Fruit fly (Drosophila melanogaster) whole organism, embryonic: Measurements from ENCODE around the gene NANS.
A peak's percentile ranks its signal among the peaks of the same experiment; 100 is the strongest.

Source experiments
- Aef1 ChIP-seq: fragments of 200-800 bp; sonication (Bioruptor generic); IDR thresholded peaks from 3 replicates; pipeline ENCODE4 v1.3.6; 2022; ENCODE audit warnings: missing biosample characterization, missing genetic modification characterization
- BEAF-32 ChIP-seq: fragments of 200-800 bp; sonication (Bioruptor generic); optimal IDR thresholded peaks from 3 replicates; lab custom pipeline; 2017; ENCODE audit warnings: missing biosample characterization, missing genetic modification characterization, mild to moderate bottlenecking, moderate library complexity, missing genetic modification reagents
- Bteb2 ChIP-seq: fragments of 200-800 bp; sonication (Bioruptor generic); optimal IDR thresholded peaks from 2 replicates; lab custom pipeline; 2016; ENCODE audit warnings: missing biosample characterization, missing genetic modification characterization
- CG10209 ChIP-seq: fragments of 200-800 bp; sonication (Bioruptor generic); optimal IDR thresholded peaks from 3 replicates; lab custom pipeline; 2017; ENCODE audit warnings: missing biosample characterization, mild to moderate bottlenecking, missing genetic modification characterization, missing genetic modification reagents
- CG10321 ChIP-seq: fragments of 200-800 bp; sonication (Bioruptor generic); IDR thresholded peaks from 2 replicates; pipeline ENCODE4 v1.3.6; 2022; ENCODE audit warnings: missing biosample characterization, missing genetic modification characterization
- CG10366 ChIP-seq: fragments of 200-800 bp; sonication (Bioruptor generic); IDR thresholded peaks from 2 replicates; pipeline ENCODE4 v1.3.6; 2022; ENCODE audit warnings: missing biosample characterization, missing genetic modification characterization
- CG12769 ChIP-seq: fragments of 200-800 bp; sonication (Bioruptor generic); optimal IDR thresholded peaks from 2 replicates; lab custom pipeline; 2019; ENCODE audit warnings: missing biosample characterization, mild to moderate bottlenecking, missing genetic modification characterization, moderate library complexity
- CG12942 ChIP-seq: fragments of 200-800 bp; sonication (Bioruptor generic); optimal IDR thresholded peaks from 3 replicates; lab custom pipeline; 2016; ENCODE audit warnings: missing biosample characterization, missing genetic modification characterization
- CG18599 ChIP-seq: fragments of 200-800 bp; sonication (Bioruptor generic); optimal IDR thresholded peaks from 3 replicates; lab custom pipeline; 2017; ENCODE audit warnings: missing biosample characterization, missing genetic modification characterization, mild to moderate bottlenecking, moderate library complexity, missing genetic modification reagents
- CG2116 ChIP-seq: fragments of 200-800 bp; sonication (Bioruptor generic); optimal IDR thresholded peaks from 3 replicates; lab custom pipeline; 2018; ENCODE audit warnings: missing biosample characterization, mild to moderate bottlenecking, missing genetic modification characterization
- CG2120 ChIP-seq: fragments of 200-800 bp; sonication (Bioruptor generic); optimal IDR thresholded peaks from 3 replicates; lab custom pipeline; 2016; ENCODE audit warnings: missing biosample characterization, missing genetic modification characterization
- CG32767 ChIP-seq: fragments of 200-800 bp; sonication (Bioruptor generic); IDR thresholded peaks from 2 replicates; pipeline ENCODE4 v1.3.6; 2022; ENCODE audit warnings: missing biosample characterization, missing genetic modification characterization
- CG33213 ChIP-seq: fragments of 200-800 bp; sonication (Bioruptor generic); optimal IDR thresholded peaks from 3 replicates; lab custom pipeline; 2016; ENCODE audit warnings: missing biosample characterization, missing genetic modification characterization
- CG34376 ChIP-seq: fragments of 200-800 bp; sonication (Bioruptor generic); optimal IDR thresholded peaks from 2 replicates; lab custom pipeline; 2018; ENCODE audit warnings: missing biosample characterization, mild to moderate bottlenecking, missing genetic modification characterization
- CG34422 ChIP-seq: fragments of 200-800 bp; sonication (Bioruptor generic); IDR thresholded peaks from 3 replicates; pipeline ENCODE4 v1.3.6; 2022; ENCODE audit warnings: missing biosample characterization, missing genetic modification characterization
- CG3838 ChIP-seq: fragments of 200-800 bp; sonication (Bioruptor generic); optimal IDR thresholded peaks from 3 replicates; lab custom pipeline; 2016; ENCODE audit warnings: missing biosample characterization, missing genetic modification characterization
- CG3847 ChIP-seq: fragments of 200-800 bp; sonication (Bioruptor generic); IDR thresholded peaks from 2 replicates; pipeline ENCODE4 v1.3.6; 2022; ENCODE audit warnings: missing biosample characterization, missing genetic modification characterization
- CG4282 ChIP-seq: fragments of 200-800 bp; sonication (Bioruptor generic); optimal IDR thresholded peaks from 2 replicates; lab custom pipeline; 2016; ENCODE audit warnings: missing biosample characterization, missing genetic modification characterization
- CG7839 ChIP-seq: fragments of 200-800 bp; sonication (Bioruptor generic); optimal IDR thresholded peaks from 3 replicates; lab custom pipeline; 2018; ENCODE audit warnings: missing biosample characterization, mild to moderate bottlenecking, missing genetic modification characterization, moderate library complexity
- CG9797 ChIP-seq: fragments of 200-800 bp; sonication (Bioruptor generic); optimal IDR thresholded peaks from 3 replicates; lab custom pipeline; 2018; ENCODE audit warnings: missing biosample characterization, mild to moderate bottlenecking, missing genetic modification characterization
- CrebB ChIP-seq: fragments of 200-800 bp; sonication (Bioruptor generic); optimal IDR thresholded peaks from 3 replicates; lab custom pipeline; 2018; ENCODE audit warnings: missing biosample characterization, mild to moderate bottlenecking, missing genetic modification characterization
- ERR ChIP-seq: fragments of 200-800 bp; sonication (Bioruptor generic); optimal IDR thresholded peaks from 2 replicates; lab custom pipeline; 2016; ENCODE audit warnings: missing biosample characterization, missing genetic modification characterization
- Eip74EF ChIP-seq, 2 experiments: fragments of 200-800 bp in 1 of 2; fragments of >200 bp in 1 of 2; sonication (Bioruptor generic) in 1 of 2; optimal IDR thresholded peaks; 2 replicates each; lab custom pipeline; 2017 to 2019; ENCODE audit warnings: missing biosample characterization in 2 of 2, missing genetic modification characterization in 2 of 2, mild to moderate bottlenecking in 1 of 2, moderate library complexity in 1 of 2
- Fer1 ChIP-seq: fragments of 200-800 bp; sonication (Bioruptor generic); optimal IDR thresholded peaks from 2 replicates; lab custom pipeline; 2017; ENCODE audit warnings: missing biosample characterization, mild to moderate bottlenecking, missing genetic modification characterization
- Fer2 ChIP-seq: fragments of 200-800 bp; sonication (Bioruptor generic); optimal IDR thresholded peaks from 2 replicates; lab custom pipeline; 2018; ENCODE audit warnings: missing biosample characterization, mild to moderate bottlenecking, missing genetic modification characterization, moderate library complexity
- Hr51 ChIP-seq, 2 experiments: fragments of 200-800 bp; sonication (Bioruptor generic); optimal IDR thresholded peaks; 2 replicates in 1 of 2; 3 replicates in 1 of 2; lab custom pipeline; 2016 to 2018; ENCODE audit warnings: missing biosample characterization in 2 of 2, missing genetic modification characterization in 2 of 2, mild to moderate bottlenecking in 1 of 2, moderate library complexity in 1 of 2
- Lhr ChIP-seq: fragments of 200-800 bp; sonication (Bioruptor generic); optimal IDR thresholded peaks from 3 replicates; lab custom pipeline; 2017; ENCODE audit warnings: mild to moderate bottlenecking, missing biosample characterization, missing genetic modification reagents, missing genetic modification characterization
- Mes4 ChIP-seq: fragments of 200-800 bp; sonication (Bioruptor generic); optimal IDR thresholded peaks from 2 replicates; lab custom pipeline; 2016; ENCODE audit warnings: missing biosample characterization, missing genetic modification characterization
- NC2β ChIP-seq: fragments of 200-800 bp; sonication (Bioruptor generic); optimal IDR thresholded peaks from 2 replicates; lab custom pipeline; 2016; ENCODE audit warnings: missing biosample characterization, missing genetic modification characterization
- Optix ChIP-seq: fragments of 200-800 bp; sonication (Bioruptor generic); IDR thresholded peaks from 3 replicates; pipeline ENCODE4 v1.3.6; 2022; ENCODE audit warnings: missing biosample characterization, missing genetic modification characterization
- Rfx ChIP-seq: fragments of 200-800 bp; sonication (Bioruptor generic); IDR thresholded peaks from 2 replicates; pipeline ENCODE4 v1.3.6; 2022; ENCODE audit warnings: missing biosample characterization, missing genetic modification characterization
- Rx ChIP-seq: fragments of 200-800 bp; sonication (Bioruptor generic); IDR thresholded peaks from 2 replicates; pipeline ENCODE4 v1.3.6; 2022; ENCODE audit warnings: missing biosample characterization, missing genetic modification characterization
- Sry-β ChIP-seq: fragments of 200-800 bp; sonication (Bioruptor generic); optimal IDR thresholded peaks from 2 replicates; lab custom pipeline; 2018; ENCODE audit warnings: missing biosample characterization, mild to moderate bottlenecking, missing genetic modification characterization, moderate library complexity
- Vsx1 ChIP-seq: fragments of 200-800 bp; sonication (Bioruptor generic); optimal IDR thresholded peaks from 2 replicates; lab custom pipeline; 2017; ENCODE audit warnings: missing biosample characterization, mild to moderate bottlenecking, missing genetic modification characterization, missing genetic modification reagents
- amos ChIP-seq: fragments of 200-800 bp; sonication (Bioruptor generic); IDR thresholded peaks from 2 replicates; pipeline ENCODE4 v1.3.6; 2022; ENCODE audit warnings: missing biosample characterization, missing genetic modification characterization; ENCODE audit not compliant: partially characterized antibody
- aop ChIP-seq: fragments of 200-800 bp; sonication (Bioruptor generic); IDR thresholded peaks from 2 replicates; pipeline ENCODE4 v1.3.6; 2022; ENCODE audit warnings: missing biosample characterization, missing genetic modification characterization
- ara ChIP-seq: fragments of 200-800 bp; sonication (Bioruptor generic); IDR thresholded peaks from 2 replicates; pipeline ENCODE4 v1.3.6; 2022; ENCODE audit warnings: missing biosample characterization, missing genetic modification characterization
- ato ChIP-seq: fragments of 200-800 bp; sonication (Bioruptor generic); IDR thresholded peaks from 2 replicates; pipeline ENCODE4 v1.3.6; 2022; ENCODE audit warnings: missing biosample characterization, missing genetic modification characterization; ENCODE audit not compliant: partially characterized antibody
- bcd ChIP-seq: fragments of 200-800 bp; sonication (Bioruptor generic); optimal IDR thresholded peaks from 2 replicates; lab custom pipeline; 2017; ENCODE audit warnings: missing biosample characterization, mild to moderate bottlenecking, missing genetic modification characterization
- corto ChIP-seq: fragments of 200-800 bp; sonication (Bioruptor generic); optimal IDR thresholded peaks from 2 replicates; lab custom pipeline; 2016; ENCODE audit warnings: missing biosample characterization, mild to moderate bottlenecking, missing genetic modification characterization, moderate library complexity
- crol ChIP-seq: fragments of 200-800 bp; sonication (Bioruptor generic); IDR thresholded peaks from 2 replicates; pipeline ENCODE4 v1.3.6; 2022; ENCODE audit warnings: missing biosample characterization, missing genetic modification characterization
- eve ChIP-seq, 2 experiments: fragments of >200 bp; optimal IDR thresholded peaks; 2 replicates each; lab custom pipeline; 2017; ENCODE audit warnings: missing biosample characterization in 2 of 2, missing genetic modification characterization in 2 of 2
- ham ChIP-seq: fragments of 200-800 bp; sonication (Bioruptor generic); IDR thresholded peaks from 2 replicates; pipeline ENCODE4 v1.3.6; 2022; ENCODE audit warnings: missing biosample characterization, missing genetic modification characterization
- nom ChIP-seq: fragments of 200-800 bp; sonication (Bioruptor generic); optimal IDR thresholded peaks from 2 replicates; lab custom pipeline; 2017; ENCODE audit warnings: missing biosample characterization, missing genetic modification characterization, mild to moderate bottlenecking, moderate library complexity, missing genetic modification reagents
- odd ChIP-seq: fragments of 200-800 bp; sonication (Bioruptor generic); optimal IDR thresholded peaks from 2 replicates; lab custom pipeline; 2017; ENCODE audit warnings: missing biosample characterization, mild to moderate bottlenecking, missing genetic modification characterization
- prd ChIP-seq, 3 experiments: fragments of >200 bp in 2 of 3; fragments of 200-800 bp in 1 of 3; sonication (Bioruptor generic) in 1 of 3; optimal IDR thresholded peaks in 2 of 3; IDR thresholded peaks in 1 of 3; 2 replicates in 2 of 3; 3 replicates in 1 of 3; pipeline versions ENCODE4 v1.3.6 to Lab custom; 2017 to 2022; ENCODE audit warnings: missing biosample characterization in 1 of 3, missing genetic modification characterization in 1 of 3
- psq ChIP-seq: fragments of 200-800 bp; sonication (Bioruptor generic); optimal IDR thresholded peaks from 2 replicates; lab custom pipeline; 2017; ENCODE audit warnings: missing biosample characterization, missing genetic modification characterization
- seq ChIP-seq: fragments of 200-800 bp; sonication (Bioruptor generic); IDR thresholded peaks from 2 replicates; pipeline ENCODE4 v1.3.6; 2022; ENCODE audit warnings: missing biosample characterization, missing genetic modification characterization
- sr ChIP-seq: fragments of 200-800 bp; sonication (Bioruptor generic); IDR thresholded peaks from 3 replicates; pipeline ENCODE4 v1.3.6; 2022; ENCODE audit warnings: missing biosample characterization, missing genetic modification characterization
- tio ChIP-seq: fragments of 200-800 bp; sonication (Bioruptor generic); optimal IDR thresholded peaks from 2 replicates; lab custom pipeline; 2017; ENCODE audit warnings: missing biosample characterization, missing genetic modification characterization, inconsistent platforms
- zfh1 ChIP-seq: fragments of 200-800 bp; sonication (Bioruptor generic); IDR thresholded peaks from 3 replicates; pipeline ENCODE4 v1.3.6; 2022; ENCODE audit warnings: missing biosample characterization, missing genetic modification characterization

Gene NANS

DNA sequence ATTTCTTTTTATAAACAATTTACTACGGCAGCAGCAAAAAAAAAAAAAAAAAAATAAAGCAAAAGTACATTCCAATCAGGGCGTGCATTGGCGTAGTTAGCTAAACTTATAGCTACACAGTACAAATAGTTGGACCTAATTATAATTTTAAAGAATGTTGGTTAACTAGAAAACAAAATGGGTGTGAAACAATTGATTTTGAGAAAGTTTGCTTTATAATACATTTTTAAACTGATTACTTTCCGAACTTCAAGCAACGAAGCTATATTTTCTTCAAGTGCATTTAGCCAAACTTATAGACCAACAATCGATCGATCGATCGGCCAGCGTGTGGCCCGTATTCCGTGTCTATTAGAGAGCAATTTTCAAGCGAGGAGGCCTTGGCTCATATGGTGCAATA is 25.0 kb downstream of the NANS start (continued):
- TF ChIP-seq CG12942 (GFP tag; lab: Kevin White, UChicago) (no peak), seq (GFP tag; lab: Robert Waterston, UW) (no peak; the same call in 1 of the 2 replicates), CG10321 (GFP tag; lab: Robert Waterston, UW) (no peak), Aef1 (GFP tag; lab: Robert Waterston, UW) (no peak), Eip74EF (GFP tag; optimal IDR thresholded peaks at IDR 0.05; lab: Kevin White, UChicago) (no peak), CG32767 (GFP tag; lab: Robert Waterston, UW) (no peak), odd (peak; percentile 6), tio (GFP tag; lab: Kevin White, UChicago) (no peak), Mes4 (GFP tag; lab: Kevin White, UChicago) (no peak), CG10209 (GFP tag; lab: Kevin White, UChicago) (peak; percentile 46), CG18599 (GFP tag; lab: Kevin White, UChicago) (no peak), amos (GFP tag; lab: Robert Waterston, UW) (no peak), CG12769 (peak; percentile 43), Sry-β (GFP tag; lab: Kevin White, UChicago) (no peak), Bteb2 (no peak), eve (GFP tag; optimal IDR thresholded peaks at IDR 0.05; lab: Kevin White, UChicago) (no peak), aop (GFP tag; lab: Robert Waterston, UW) (no peak), CG2120 (GFP tag; lab: Kevin White, UChicago) (peak; percentile 22), Fer1 (GFP tag; lab: Kevin White, UChicago) (peak; percentile 43), Optix (GFP tag; lab: Robert Waterston, UW) (no peak), CG33213 (GFP tag; lab: Kevin White, UChicago) (no peak), CG10366 (GFP tag; lab: Robert Waterston, UW) (no peak), ERR (GFP tag; lab: Kevin White, UChicago) (no peak), prd (optimal IDR thresholded peaks at IDR 0.05; lab: Kevin White, UChicago) (no peak), prd (GFP tag; IDR thresholded peaks at IDR 0.05; lab: Robert Waterston, UW) (peak; percentile 34; the same call in 1 of the 3 replicates), Fer2 (tag; lab: Kevin White, UChicago) (no peak), ato (no peak), Hr51 (GFP tag; optimal IDR thresholded peaks at IDR 0.05; lab: Kevin White, UChicago) (peak in 1 of 2 experiments; percentile 77), CrebB (tag; lab: Kevin White, UChicago) (no peak), CG9797 (GFP tag; lab: Kevin White, UChicago) (no peak), bcd (GFP tag; lab: Kevin White, UChicago) (no peak), CG3838 (GFP tag; lab: Kevin White, UChicago) (no peak), corto (GFP tag; lab: Kevin White, UChicago) (no peak), BEAF-32 (GFP tag; lab: Kevin White, UChicago) (no peak), Vsx1 (GFP tag; lab: Kevin White, UChicago) (no peak), psq (no peak), nom (GFP tag; lab: Kevin White, UChicago) (no peak), CG2116 (GFP tag; lab: Kevin White, UChicago) (no peak), NC2β (GFP tag; lab: Kevin White, UChicago) (no peak), Rfx (GFP tag; lab: Robert Waterston, UW) (peak; percentile 23; the same call in 1 of the 2 replicates), Rx (GFP tag; lab: Robert Waterston, UW) (no peak), ara (GFP tag; lab: Robert Waterston, UW) (no peak), CG34376 (GFP tag; lab: Kevin White, UChicago) (no peak), Lhr (GFP tag; lab: Kevin White, UChicago) (no peak), CG4282 (GFP tag; lab: Kevin White, UChicago) (no peak), sr (GFP tag; lab: Robert Waterston, UW) (no peak), CG34422 (GFP tag; lab: Robert Waterston, UW) (no peak), ham (GFP tag; lab: Robert Waterston, UW) (no peak), CG7839 (tag; lab: Kevin White, UChicago) (peak; percentile 58), CG3847 (GFP tag; lab: Robert Waterston, UW) (no peak), zfh1 (GFP tag; lab: Robert Waterston, UW) (0 out of 3 replicates have a peak, but pooled peaks have one; percentile 24), crol (GFP tag; lab: Robert Waterston, UW) (no peak)
